Worm (Caenorhabditis elegans) whole organism, L1 larva: ENCODE results near the gene C48B4.9.

Source experiments
- aly-2 ChIP-seq: fragments of 150-350 bp; optimal IDR thresholded peaks from 2 replicates; lab custom pipeline; 2014; ENCODE audit warnings: missing biosample characterization, missing genetic modification characterization
- ceh-63 ChIP-seq: fragments of 200-800 bp; sonication (Bioruptor generic); optimal IDR thresholded peaks from 2 replicates; lab custom pipeline; 2018; ENCODE audit warnings: mild to moderate bottlenecking, missing genetic modification characterization, missing compliant biosample characterization
- efl-1 ChIP-seq, 4 experiments: fragments of 150-350 bp; optimal IDR thresholded peaks in 3 of 4; peaks in 1 of 4; 1 replicate in 1 of 4; 2 replicates in 3 of 4; lab custom pipeline; 2014; ENCODE audit warnings: missing biosample characterization in 2 of 4, missing genetic modification characterization in 2 of 4, missing genetic modification reagents in 2 of 4
- egl-27 ChIP-seq, 2 experiments: fragments of 150-350 bp in 1 of 2; sonication (generic microtip); optimal IDR thresholded peaks; 3 replicates each; lab custom pipeline; 2017 to 2018; ENCODE audit warnings: missing biosample characterization in 2 of 2, missing genetic modification characterization in 2 of 2, missing genetic modification reagents in 2 of 2
- elt-3 ChIP-seq, 6 experiments: fragments of 150-350 bp in 1 of 6; sonication (generic microtip); optimal IDR thresholded peaks; 2 replicates each; lab custom pipeline; 2017 to 2018; ENCODE audit warnings: missing biosample characterization in 6 of 6, missing genetic modification characterization in 6 of 6, inconsistent platforms in 1 of 6
- fkh-10 ChIP-seq: sonication (generic microtip); optimal IDR thresholded peaks from 2 replicates; lab custom pipeline; 2017; ENCODE audit warnings: missing biosample characterization, missing genetic modification reagents, missing genetic modification characterization
- fkh-4 ChIP-seq: sonication (generic microtip); optimal IDR thresholded peaks from 2 replicates; lab custom pipeline; 2016; ENCODE audit warnings: missing compliant biosample characterization, missing genetic modification characterization, borderline replicate concordance
- fkh-8 ChIP-seq: sonication (generic microtip); optimal IDR thresholded peaks from 2 replicates; lab custom pipeline; 2016; ENCODE audit warnings: mild to moderate bottlenecking, missing genetic modification characterization, missing compliant biosample characterization
- grh-1 ChIP-seq: fragments of 200-800 bp; sonication (Bioruptor generic); IDR thresholded peaks from 2 replicates; pipeline ENCODE4 v1.3.6; 2022; ENCODE audit warnings: missing genetic modification reagents, missing genetic modification characterization, missing compliant biosample characterization
- hlh-4 ChIP-seq: sonication (generic microtip); optimal IDR thresholded peaks from 2 replicates; lab custom pipeline; 2016; ENCODE audit warnings: mild to moderate bottlenecking, missing genetic modification characterization, missing compliant biosample characterization
- hpl-2 ChIP-seq: fragments of 150-350 bp; optimal IDR thresholded peaks from 2 replicates; lab custom pipeline; 2014; ENCODE audit warnings: missing biosample characterization, missing genetic modification reagents, missing genetic modification characterization
- lin-13 ChIP-seq: fragments of 150-350 bp; optimal IDR thresholded peaks from 2 replicates; lab custom pipeline; 2014; ENCODE audit warnings: missing biosample characterization, missing genetic modification reagents, missing genetic modification characterization
- lin-14 ChIP-seq: fragments of 200-800 bp; sonication (Bioruptor generic); optimal IDR thresholded peaks from 2 replicates; lab custom pipeline; 2018; ENCODE audit warnings: mild to moderate bottlenecking, missing genetic modification characterization, moderate library complexity, missing compliant biosample characterization
- lin-39 ChIP-seq: fragments of 150-350 bp; optimal IDR thresholded peaks from 2 replicates; lab custom pipeline; 2014; ENCODE audit warnings: missing biosample characterization, missing genetic modification reagents, missing genetic modification characterization
- mep-1 ChIP-seq: fragments of 150-350 bp; optimal IDR thresholded peaks from 2 replicates; lab custom pipeline; 2014; ENCODE audit warnings: missing biosample characterization, missing genetic modification characterization
- nhr-12 ChIP-seq: sonication (generic microtip); optimal IDR thresholded peaks from 2 replicates; lab custom pipeline; 2017; ENCODE audit warnings: missing biosample characterization, missing genetic modification characterization
- nhr-20 ChIP-seq: sonication (generic microtip); optimal IDR thresholded peaks from 2 replicates; lab custom pipeline; 2016; ENCODE audit warnings: mild to moderate bottlenecking, missing genetic modification characterization, missing compliant biosample characterization
- nhr-237 ChIP-seq: fragments of 150-350 bp; optimal IDR thresholded peaks from 2 replicates; lab custom pipeline; 2014; ENCODE audit warnings: missing biosample characterization, missing genetic modification characterization
- nhr-28 ChIP-seq: fragments of 150-350 bp; optimal IDR thresholded peaks from 2 replicates; lab custom pipeline; 2014; ENCODE audit warnings: missing biosample characterization, missing genetic modification characterization
- nhr-47 ChIP-seq: sonication (generic microtip); optimal IDR thresholded peaks from 2 replicates; lab custom pipeline; 2016; ENCODE audit warnings: mild to moderate bottlenecking, missing genetic modification characterization, moderate library complexity, missing compliant biosample characterization
- nhr-90 ChIP-seq: sonication (generic microtip); optimal IDR thresholded peaks from 2 replicates; lab custom pipeline; 2016; ENCODE audit warnings: mild to moderate bottlenecking, missing genetic modification characterization, missing compliant biosample characterization; ENCODE audit not compliant: poor library complexity
- pag-3 ChIP-seq: sonication (generic microtip); optimal IDR thresholded peaks from 2 replicates; lab custom pipeline; 2017; ENCODE audit warnings: missing genetic modification characterization, mild to moderate bottlenecking, missing compliant biosample characterization, antibody characterized with exemption, borderline replicate concordance; ENCODE audit not compliant: insufficient read depth
- pqm-1 ChIP-seq: sonication (generic microtip); optimal IDR thresholded peaks from 3 replicates; lab custom pipeline; 2017; ENCODE audit warnings: missing biosample characterization, missing genetic modification characterization
- rnt-1 ChIP-seq: sonication (generic microtip); optimal IDR thresholded peaks from 2 replicates; lab custom pipeline; 2016; ENCODE audit warnings: mild to moderate bottlenecking, missing genetic modification characterization, moderate library complexity, missing compliant biosample characterization
- snu-23 ChIP-seq: sonication (generic microtip); optimal IDR thresholded peaks from 2 replicates; lab custom pipeline; 2016; ENCODE audit warnings: missing genetic modification characterization, missing compliant biosample characterization
- sox-4 ChIP-seq: sonication (generic microtip); optimal IDR thresholded peaks from 2 replicates; lab custom pipeline; 2016; ENCODE audit warnings: missing genetic modification characterization, missing compliant biosample characterization
- sup-37 ChIP-seq: fragments of 200-800 bp; sonication (Bioruptor generic); optimal IDR thresholded peaks from 2 replicates; lab custom pipeline; 2018; ENCODE audit warnings: mild to moderate bottlenecking, missing genetic modification characterization, missing compliant biosample characterization
- swsn-7 ChIP-seq: sonication (generic microtip); optimal IDR thresholded peaks from 2 replicates; lab custom pipeline; 2016; ENCODE audit warnings: missing genetic modification characterization, missing compliant biosample characterization
- tlp-1 ChIP-seq: fragments of 150-350 bp; optimal IDR thresholded peaks from 2 replicates; lab custom pipeline; 2014; ENCODE audit warnings: missing biosample characterization, missing genetic modification characterization
- unc-130 ChIP-seq: fragments of 150-350 bp; optimal IDR thresholded peaks from 2 replicates; lab custom pipeline; 2017; ENCODE audit warnings: missing biosample characterization, missing genetic modification characterization, inconsistent platforms
- unc-62 ChIP-seq: fragments of 150-350 bp; optimal IDR thresholded peaks from 2 replicates; lab custom pipeline; 2014; ENCODE audit warnings: missing biosample characterization, missing genetic modification reagents, missing genetic modification characterization
- xbp-1 ChIP-seq: sonication (generic microtip); optimal IDR thresholded peaks from 2 replicates; lab custom pipeline; 2016; ENCODE audit warnings: missing genetic modification characterization, missing compliant biosample characterization
- zag-1 ChIP-seq: fragments of 150-350 bp; optimal IDR thresholded peaks from 2 replicates; lab custom pipeline; 2014; ENCODE audit warnings: missing biosample characterization, missing genetic modification characterization
- zip-4 ChIP-seq: fragments of 200-800 bp; sonication (Bioruptor generic); optimal IDR thresholded peaks from 2 replicates; lab custom pipeline; 2018; ENCODE audit warnings: mild to moderate bottlenecking, missing genetic modification characterization, moderate library complexity, missing compliant biosample characterization

The C48B4.9 gene

ce11 chrIII:9563235-9563634, at the start of gene C48B4.9:
Gene C48B4.9, minus strand, starts transcription at chrIII:9563335.
- TF ChIP-seq lin-13 (GFP tag; lab: Kevin White, UChicago) (no peak), pqm-1 (tag; lab: Kevin White, UChicago) (no peak), lin-14 (GFP tag; lab: Kevin White, UChicago) (no peak), mep-1 (no peak), sup-37 (no peak)

ce11 chrIII:9612097-9612496, 49.0 kb upstream of the C48B4.9 start, which contains the start of gene bbs-4:
Gene bbs-4, minus strand, starts transcription at chrIII:9612197.
- peak; percentile 54 for TF ChIP-seq fkh-8 (tag; lab: Kevin White, UChicago)
- no peak for TF ChIP-seq sox-4 (tag; lab: Kevin White, UChicago)
- TF ChIP-seq, all 84 proteins: peak for 1

- TF ChIP-seq unc-62 (no peak), elt-3 (tag; optimal IDR thresholded peaks at IDR 0.05; lab: Kevin White, UChicago) (no peak)
- TF ChIP-seq, all 84 proteins: peak for 0
Measured at ce11 chrIII:9608650-9609049, 45.5 kb upstream of the C48B4.9 start, which contains the start of gene clec-161. Gene clec-161, minus strand, starts transcription at chrIII:9608750.

- TF ChIP-seq efl-1 (optimal IDR thresholded peaks at IDR 0.05; lab: Kevin White, UChicago) (peak in 1 of 2 experiments; percentile 79), efl-1 (GFP tag; optimal IDR thresholded peaks at IDR 0.05 in 1 of 2; lab: Kevin White, UChicago) (peak in 1 of 2 experiments; percentile 19), xbp-1 (tag; lab: Kevin White, UChicago) (no peak)
Measured at ce11 chrIII:9600645-9601044, 37.5 kb upstream of the C48B4.9 start, which contains the start of gene F58A4.2. Gene F58A4.2, minus strand, starts transcription at chrIII:9600745.

ce11 chrIII:9598168-9598567, 35.0 kb upstream of the C48B4.9 start, which contains the start of gene F58A4.1:
Gene F58A4.1, plus strand, starts transcription at chrIII:9598468.
- TF ChIP-seq sox-4 (tag; lab: Kevin White, UChicago) (no peak), mep-1 (no peak), efl-1 (optimal IDR thresholded peaks at IDR 0.05; lab: Kevin White, UChicago) (no peak), efl-1 (GFP tag; optimal IDR thresholded peaks at IDR 0.05 in 1 of 2; lab: Kevin White, UChicago) (no peak), nhr-237 (no peak), grh-1 (GFP tag; lab: Robert Waterston, UW) (no peak), nhr-28 (tag; lab: Kevin White, UChicago) (no peak), hpl-2 (GFP tag; lab: Kevin White, UChicago) (no peak)

ce11 chrIII:9597044-9597443, 33.9 kb upstream of the C48B4.9 start, which contains the start of gene C48B4.12:
Gene C48B4.12, plus strand, starts transcription at chrIII:9597344.
- no peak for TF ChIP-seq fkh-10 (GFP tag; lab: Kevin White, UChicago)
- no peak for TF ChIP-seq nhr-20 (tag; lab: Kevin White, UChicago)
- TF ChIP-seq nhr-237 = no peak
- no peak for TF ChIP-seq snu-23 (GFP tag; lab: Kevin White, UChicago)
- no peak for TF ChIP-seq fkh-4
- no peak for TF ChIP-seq egl-27 (tag; optimal IDR thresholded peaks at IDR 0.05; lab: Kevin White, UChicago)
- no peak for TF ChIP-seq hlh-4 (tag; lab: Kevin White, UChicago)
- no peak for TF ChIP-seq nhr-47 (tag; lab: Kevin White, UChicago)

ce11 chrIII:9595563-9595962, 32.4 kb upstream of the C48B4.9 start, which contains the start of gene rom-2:
Gene rom-2, minus strand, starts transcription at chrIII:9595663.
- TF ChIP-seq unc-130 (no peak), pag-3 (tag; lab: Kevin White, UChicago) (no peak), ceh-63 (GFP tag; lab: Kevin White, UChicago) (no peak), aly-2 (tag; lab: Kevin White, UChicago) (no peak), tlp-1 (no peak), nhr-12 (tag; lab: Kevin White, UChicago) (no peak), lin-39 (no peak), lin-13 (GFP tag; lab: Kevin White, UChicago) (no peak), swsn-7 (tag; lab: Kevin White, UChicago) (no peak), zip-4 (GFP tag; lab: Kevin White, UChicago) (no peak), grh-1 (GFP tag; lab: Robert Waterston, UW) (no peak), zag-1 (tag; lab: Kevin White, UChicago) (no peak), nhr-90 (no peak), rnt-1 (tag; lab: Kevin White, UChicago) (no peak), egl-27 (tag; optimal IDR thresholded peaks at IDR 0.05; lab: Kevin White, UChicago) (no peak)
